Worm (Caenorhabditis elegans): Measurements from ENCODE around the gene kin-15.

DNA sequence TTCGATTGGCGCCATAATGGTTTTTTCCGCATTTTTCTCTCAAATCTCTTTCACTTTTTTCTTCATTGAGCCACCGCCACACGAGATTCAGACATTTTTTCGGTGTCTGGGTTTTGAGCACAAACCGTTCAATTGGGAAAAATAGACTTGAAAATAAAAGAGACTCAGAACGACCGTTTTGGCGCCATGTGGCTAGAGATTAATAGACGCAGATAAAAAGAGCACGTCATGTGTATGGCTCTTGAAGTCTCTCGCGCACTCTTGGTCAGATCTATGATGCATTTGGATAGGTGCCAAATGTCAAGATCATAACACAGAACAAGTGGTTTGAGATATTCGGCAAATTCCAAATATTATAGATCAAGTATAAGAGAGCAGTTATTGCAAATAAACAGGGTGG lies 47.9 kb upstream of the kin-15 start:
- TF ChIP-seq hlh-1 (tag; optimal IDR thresholded peaks at IDR 0.05) (no peak), elt-3 (tag; optimal IDR thresholded peaks at IDR 0.05) (no peak), pha-4 (tag; optimal IDR thresholded peaks at IDR 0.05) (no peak), sptf-1 (tag; optimal IDR thresholded peaks at IDR 0.05) (no peak), lin-13 (tag; optimal IDR thresholded peaks at IDR 0.05) (no peak), blmp-1 (tag; optimal IDR thresholded peaks at IDR 0.05) (no peak), unc-62 (GFP tag; optimal IDR thresholded peaks at IDR 0.05) (no peak), ceh-39 (tag; optimal IDR thresholded peaks at IDR 0.05) (no peak), nhr-12 (tag; optimal IDR thresholded peaks at IDR 0.05) (no peak), flh-1 (GFP tag; optimal IDR thresholded peaks at IDR 0.05) (no peak), drap-1 (GFP tag; optimal IDR thresholded peaks at IDR 0.05) (no peak)
